Worm (Caenorhabditis elegans) whole organism, mixed stage, embryonic: ENCODE data around the gene nprl-2.
A peak's percentile ranks its signal among the peaks of the same experiment; 100 is the strongest.

Source experiments
- ces-1 ChIP-seq: fragments of 150-350 bp; optimal IDR thresholded peaks from 2 replicates; lab custom pipeline; 2014; ENCODE audit warnings: missing biosample characterization, missing genetic modification reagents, missing genetic modification characterization
- elt-1 ChIP-seq: sonication (generic microtip); optimal IDR thresholded peaks from 2 replicates; lab custom pipeline; 2017; ENCODE audit warnings: missing genetic modification characterization, mild to moderate bottlenecking, missing compliant biosample characterization, antibody characterized with exemption, moderate library complexity, borderline replicate concordance; ENCODE audit not compliant: insufficient read depth
- lsy-2 ChIP-seq: fragments of 150-350 bp; optimal IDR thresholded peaks from 2 replicates; lab custom pipeline; 2014; ENCODE audit warnings: missing biosample characterization, missing genetic modification characterization
- mep-1 ChIP-seq: fragments of 150-350 bp; optimal IDR thresholded peaks from 2 replicates; lab custom pipeline; 2017; ENCODE audit warnings: missing biosample characterization, missing genetic modification reagents, missing genetic modification characterization, inconsistent platforms
- nhr-28 ChIP-seq: fragments of 150-350 bp; optimal IDR thresholded peaks from 2 replicates; lab custom pipeline; 2014; ENCODE audit warnings: missing biosample characterization, missing genetic modification characterization
- nhr-76 ChIP-seq: sonication (generic microtip); optimal IDR thresholded peaks from 2 replicates; lab custom pipeline; 2017; ENCODE audit warnings: missing biosample characterization, missing genetic modification characterization
- sptf-1 ChIP-seq: sonication (generic microtip); optimal IDR thresholded peaks from 2 replicates; lab custom pipeline; 2017; ENCODE audit warnings: mild to moderate bottlenecking, missing genetic modification characterization, moderate library complexity, missing compliant biosample characterization
- unc-120 ChIP-seq: sonication (generic microtip); optimal IDR thresholded peaks from 2 replicates; lab custom pipeline; 2017; ENCODE audit warnings: missing genetic modification characterization, missing compliant biosample characterization; ENCODE audit not compliant: poor library complexity, severe bottlenecking
- ztf-11 ChIP-seq: fragments of 150-350 bp; optimal IDR thresholded peaks from 2 replicates; lab custom pipeline; 2014; ENCODE audit warnings: missing biosample characterization, missing genetic modification characterization

ce11 chrIV:7575147-7575768, 18.6 kb downstream of the nprl-2 start, which contains the start of gene cec-4:
- no peak for TF ChIP-seq elt-1
- no peak for TF ChIP-seq unc-120 (tag; lab: Kevin White, UChicago)
- TF ChIP-seq ztf-11, result no peak
- TF ChIP-seq mep-1 (tag; lab: Kevin White, UChicago), result no peak
- TF ChIP-seq lsy-2, result no peak
- TF ChIP-seq nhr-28 (tag; lab: Kevin White, UChicago), result no peak
- no peak for TF ChIP-seq sptf-1 (tag; lab: Kevin White, UChicago)
- peak; percentile 9 for TF ChIP-seq ces-1 (GFP tag; lab: Kevin White, UChicago)
- TF ChIP-seq nhr-76 (tag; lab: Kevin White, UChicago), result no peak
